Fruit fly (Drosophila melanogaster) whole organism, embryonic: ENCODE results near the gene CG13096.

Source experiments
- Ada2b ChIP-seq: fragments of 200-800 bp; sonication (Bioruptor generic); IDR thresholded peaks from 2 replicates; pipeline ENCODE4 v1.3.6; 2022; ENCODE audit warnings: missing biosample characterization, missing genetic modification characterization
- B-H1 ChIP-seq: fragments of 200-800 bp; sonication (Bioruptor generic); IDR thresholded peaks from 3 replicates; pipeline ENCODE4 v1.3.6; 2022; ENCODE audit warnings: missing biosample characterization, missing genetic modification characterization
- Bgb ChIP-seq: fragments of 200-800 bp; sonication (Bioruptor generic); IDR thresholded peaks from 2 replicates; pipeline ENCODE4 v1.3.6; 2022; ENCODE audit warnings: missing biosample characterization, missing genetic modification characterization; ENCODE audit not compliant: partially characterized antibody
- CG10274 ChIP-seq: fragments of 200-800 bp; sonication (Bioruptor generic); optimal IDR thresholded peaks from 3 replicates; lab custom pipeline; 2017; ENCODE audit warnings: missing biosample characterization, mild to moderate bottlenecking, missing genetic modification characterization
- CG10431 ChIP-seq: fragments of 200-800 bp; sonication (Bioruptor generic); optimal IDR thresholded peaks from 3 replicates; lab custom pipeline; 2018; ENCODE audit warnings: missing biosample characterization, mild to moderate bottlenecking, missing genetic modification characterization
- CG10462 ChIP-seq: fragments of 200-800 bp; sonication (Bioruptor generic); optimal IDR thresholded peaks from 2 replicates; lab custom pipeline; 2016; ENCODE audit warnings: missing biosample characterization, missing genetic modification characterization
- CG10565 ChIP-seq: fragments of 200-800 bp; sonication (Bioruptor generic); optimal IDR thresholded peaks from 3 replicates; lab custom pipeline; 2016; ENCODE audit warnings: missing biosample characterization, mild to moderate bottlenecking, missing genetic modification characterization
- CG11696 ChIP-seq: fragments of 200-800 bp; sonication (Bioruptor generic); IDR thresholded peaks from 2 replicates; pipeline ENCODE4 v1.3.6; 2022; ENCODE audit warnings: missing biosample characterization, missing genetic modification characterization
- CG12104 ChIP-seq: fragments of 200-800 bp; sonication (Bioruptor generic); optimal IDR thresholded peaks from 3 replicates; lab custom pipeline; 2016; ENCODE audit warnings: missing biosample characterization, missing genetic modification characterization
- CG12236 ChIP-seq: fragments of 200-800 bp; sonication (Bioruptor generic); optimal IDR thresholded peaks from 2 replicates; lab custom pipeline; 2016; ENCODE audit warnings: missing biosample characterization, missing genetic modification characterization
- CG1233 ChIP-seq: fragments of 200-800 bp; sonication (Bioruptor generic); optimal IDR thresholded peaks from 4 replicates; lab custom pipeline; 2018; ENCODE audit warnings: missing biosample characterization, mild to moderate bottlenecking, missing genetic modification characterization
- CG14667 ChIP-seq: fragments of 200-800 bp; sonication (Bioruptor generic); IDR thresholded peaks from 2 replicates; pipeline ENCODE4 v1.3.6; 2022; ENCODE audit warnings: missing biosample characterization, missing genetic modification characterization
- CG14860 ChIP-seq: fragments of 200-800 bp; sonication (Bioruptor generic); IDR thresholded peaks from 3 replicates; pipeline ENCODE4 v1.3.6; 2022; ENCODE audit warnings: missing biosample characterization, missing genetic modification characterization; ENCODE audit not compliant: partially characterized antibody
- CG15269 ChIP-seq: fragments of 200-800 bp; sonication (Bioruptor generic); optimal IDR thresholded peaks from 2 replicates; lab custom pipeline; 2018; ENCODE audit warnings: missing biosample characterization, mild to moderate bottlenecking, missing genetic modification characterization, moderate library complexity
- CG2202 ChIP-seq: fragments of 200-800 bp; sonication (Bioruptor generic); optimal IDR thresholded peaks from 2 replicates; lab custom pipeline; 2018; ENCODE audit warnings: missing biosample characterization, mild to moderate bottlenecking, missing genetic modification characterization
- CG43689 ChIP-seq: fragments of 200-800 bp; sonication (Bioruptor generic); IDR thresholded peaks from 2 replicates; pipeline ENCODE4 v1.3.6; 2022; ENCODE audit warnings: missing biosample characterization, missing genetic modification characterization
- CG6854 ChIP-seq: fragments of 200-800 bp; sonication (Bioruptor generic); optimal IDR thresholded peaks from 3 replicates; lab custom pipeline; 2017; ENCODE audit warnings: missing biosample characterization, mild to moderate bottlenecking, missing genetic modification characterization
- CG7357 ChIP-seq: fragments of 200-800 bp; sonication (Bioruptor generic); IDR thresholded peaks from 3 replicates; pipeline ENCODE4 v1.3.6; 2022; ENCODE audit warnings: missing biosample characterization, missing genetic modification characterization
- CG7987 ChIP-seq: fragments of 200-800 bp; sonication (Bioruptor generic); optimal IDR thresholded peaks from 2 replicates; lab custom pipeline; 2018; ENCODE audit warnings: missing biosample characterization, mild to moderate bottlenecking, missing genetic modification characterization, moderate library complexity
- CG9609 ChIP-seq: fragments of 200-800 bp; sonication (Bioruptor generic); optimal IDR thresholded peaks from 3 replicates; lab custom pipeline; 2016; ENCODE audit warnings: missing biosample characterization, missing genetic modification characterization
- CTCF ChIP-seq: fragments of 200-800 bp; sonication (Bioruptor generic); optimal IDR thresholded peaks from 2 replicates; lab custom pipeline; 2017; ENCODE audit warnings: missing biosample characterization, mild to moderate bottlenecking, missing genetic modification characterization, moderate library complexity
- Dbx ChIP-seq: fragments of 200-800 bp; sonication (Bioruptor generic); IDR thresholded peaks from 3 replicates; pipeline ENCODE4 v1.3.6; 2022; ENCODE audit warnings: missing biosample characterization, missing genetic modification characterization
- Dref ChIP-seq: fragments of 200-800 bp; sonication (Bioruptor generic); IDR thresholded peaks from 2 replicates; pipeline ENCODE4 v1.3.6; 2022; ENCODE audit warnings: missing biosample characterization, missing genetic modification characterization
- Drgx ChIP-seq: fragments of 200-800 bp; sonication (Bioruptor generic); IDR thresholded peaks from 2 replicates; pipeline ENCODE4 v1.3.6; 2022; ENCODE audit warnings: missing biosample characterization, missing genetic modification characterization
- Fer1 ChIP-seq: fragments of 200-800 bp; sonication (Bioruptor generic); optimal IDR thresholded peaks from 2 replicates; lab custom pipeline; 2017; ENCODE audit warnings: missing biosample characterization, mild to moderate bottlenecking, missing genetic modification characterization
- Fer2 ChIP-seq: fragments of 200-800 bp; sonication (Bioruptor generic); optimal IDR thresholded peaks from 2 replicates; lab custom pipeline; 2018; ENCODE audit warnings: missing biosample characterization, mild to moderate bottlenecking, missing genetic modification characterization, moderate library complexity
- Gsc ChIP-seq: fragments of 200-800 bp; sonication (Bioruptor generic); IDR thresholded peaks from 2 replicates; pipeline ENCODE4 v1.3.6; 2022; ENCODE audit warnings: missing biosample characterization, missing genetic modification characterization
- HLH3B ChIP-seq: fragments of 200-800 bp; sonication (Bioruptor generic); IDR thresholded peaks from 2 replicates; pipeline ENCODE4 v1.3.6; 2022; ENCODE audit warnings: missing biosample characterization, missing genetic modification characterization
- Max ChIP-seq: fragments of 200-800 bp; sonication (Bioruptor generic); optimal IDR thresholded peaks from 2 replicates; lab custom pipeline; 2016; ENCODE audit warnings: missing biosample characterization, mild to moderate bottlenecking, missing genetic modification characterization
- NC2α ChIP-seq: fragments of 200-800 bp; sonication (Bioruptor generic); optimal IDR thresholded peaks from 2 replicates; lab custom pipeline; 2016; ENCODE audit warnings: missing biosample characterization, missing genetic modification characterization
- Neu2 ChIP-seq: fragments of 200-800 bp; sonication (Bioruptor generic); optimal IDR thresholded peaks from 3 replicates; lab custom pipeline; 2016; ENCODE audit warnings: missing biosample characterization, missing genetic modification characterization, borderline replicate concordance
- Nf-YA ChIP-seq: fragments of 200-800 bp; sonication (Bioruptor generic); IDR thresholded peaks from 2 replicates; pipeline ENCODE4 v1.3.6; 2022; ENCODE audit warnings: missing biosample characterization, missing genetic modification characterization
- Oli ChIP-seq: fragments of 200-800 bp; sonication (Bioruptor generic); optimal IDR thresholded peaks from 2 replicates; lab custom pipeline; 2018; ENCODE audit warnings: missing biosample characterization, mild to moderate bottlenecking, missing genetic modification characterization, moderate library complexity
- Scr ChIP-seq: fragments of 200-800 bp; sonication (Bioruptor generic); IDR thresholded peaks from 2 replicates; pipeline ENCODE4 v1.3.6; 2022; ENCODE audit warnings: missing biosample characterization, missing genetic modification characterization; ENCODE audit not compliant: partially characterized antibody
- Tbp ChIP-seq: fragments of >200 bp; optimal IDR thresholded peaks from 2 replicates; lab custom pipeline; 2018; ENCODE audit warnings: missing biosample characterization, missing genetic modification characterization
- Vsx1 ChIP-seq: fragments of 200-800 bp; sonication (Bioruptor generic); optimal IDR thresholded peaks from 2 replicates; lab custom pipeline; 2017; ENCODE audit warnings: missing biosample characterization, mild to moderate bottlenecking, missing genetic modification characterization, missing genetic modification reagents
- YL-1 ChIP-seq: fragments of 200-800 bp; sonication (Bioruptor generic); optimal IDR thresholded peaks from 3 replicates; lab custom pipeline; 2017; ENCODE audit warnings: missing biosample characterization, mild to moderate bottlenecking, missing genetic modification characterization
- al ChIP-seq: fragments of 200-800 bp; sonication (Bioruptor generic); IDR thresholded peaks from 2 replicates; pipeline ENCODE4 v1.3.6; 2022; ENCODE audit warnings: missing biosample characterization, missing genetic modification characterization
- ase ChIP-seq: fragments of 200-800 bp; sonication (Bioruptor generic); IDR thresholded peaks from 3 replicates; pipeline ENCODE4 v1.3.6; 2022; ENCODE audit warnings: missing biosample characterization, missing genetic modification characterization
- ash1 ChIP-seq: fragments of 200-800 bp; sonication (Bioruptor generic); optimal IDR thresholded peaks from 2 replicates; lab custom pipeline; 2018; ENCODE audit warnings: missing biosample characterization, mild to moderate bottlenecking, missing genetic modification characterization
- bigmax ChIP-seq: fragments of 200-800 bp; sonication (Bioruptor generic); optimal IDR thresholded peaks from 2 replicates; lab custom pipeline; 2018; ENCODE audit warnings: missing biosample characterization, mild to moderate bottlenecking, missing genetic modification characterization
- crc ChIP-seq: fragments of 200-800 bp; sonication (Bioruptor generic); optimal IDR thresholded peaks from 2 replicates; lab custom pipeline; 2016; ENCODE audit warnings: missing biosample characterization, missing genetic modification characterization
- danr ChIP-seq: fragments of 200-800 bp; sonication (Bioruptor generic); IDR thresholded peaks from 2 replicates; pipeline ENCODE4 v1.3.6; 2022; ENCODE audit warnings: missing biosample characterization, missing genetic modification characterization
- dysf ChIP-seq: fragments of 200-800 bp; sonication (Bioruptor generic); IDR thresholded peaks from 3 replicates; pipeline ENCODE4 v1.3.6; 2022; ENCODE audit warnings: missing biosample characterization, missing genetic modification characterization
- nau ChIP-seq: fragments of 200-800 bp; sonication (Bioruptor generic); optimal IDR thresholded peaks from 3 replicates; lab custom pipeline; 2017; ENCODE audit warnings: missing biosample characterization, mild to moderate bottlenecking, missing genetic modification characterization, missing genetic modification reagents
- pnt ChIP-seq: fragments of 200-800 bp; sonication (Bioruptor generic); optimal IDR thresholded peaks from 3 replicates; lab custom pipeline; 2016; ENCODE audit warnings: missing biosample characterization, missing genetic modification characterization
- rib ChIP-seq: fragments of 200-800 bp; sonication (Bioruptor generic); IDR thresholded peaks from 2 replicates; pipeline ENCODE4 v1.3.6; 2022; ENCODE audit warnings: missing biosample characterization, missing genetic modification characterization
- schlank ChIP-seq: fragments of 200-800 bp; sonication (Bioruptor generic); optimal IDR thresholded peaks from 2 replicates; lab custom pipeline; 2018; ENCODE audit warnings: missing biosample characterization, mild to moderate bottlenecking, missing genetic modification characterization
- ssp ChIP-seq: fragments of 200-800 bp; sonication (Bioruptor generic); IDR thresholded peaks from 2 replicates; pipeline ENCODE4 v1.3.6; 2022; ENCODE audit warnings: missing biosample characterization, missing genetic modification characterization
- vfl ChIP-seq: fragments of 200-800 bp; sonication (Bioruptor generic); optimal IDR thresholded peaks from 2 replicates; lab custom pipeline; 2016; ENCODE audit warnings: missing biosample characterization, missing genetic modification characterization
- wor ChIP-seq: fragments of 200-800 bp; sonication (Bioruptor generic); IDR thresholded peaks from 2 replicates; pipeline ENCODE4 v1.3.6; 2022; ENCODE audit warnings: missing biosample characterization, missing genetic modification characterization
- zen ChIP-seq: fragments of 200-800 bp; sonication (Bioruptor generic); optimal IDR thresholded peaks from 3 replicates; lab custom pipeline; 2018; ENCODE audit warnings: missing biosample characterization, mild to moderate bottlenecking, missing genetic modification characterization, moderate library complexity
- zf30C ChIP-seq: fragments of 200-800 bp; sonication (Bioruptor generic); optimal IDR thresholded peaks from 3 replicates; lab custom pipeline; 2018; ENCODE audit warnings: missing biosample characterization, mild to moderate bottlenecking, missing genetic modification characterization

Gene CG13096

DNA sequence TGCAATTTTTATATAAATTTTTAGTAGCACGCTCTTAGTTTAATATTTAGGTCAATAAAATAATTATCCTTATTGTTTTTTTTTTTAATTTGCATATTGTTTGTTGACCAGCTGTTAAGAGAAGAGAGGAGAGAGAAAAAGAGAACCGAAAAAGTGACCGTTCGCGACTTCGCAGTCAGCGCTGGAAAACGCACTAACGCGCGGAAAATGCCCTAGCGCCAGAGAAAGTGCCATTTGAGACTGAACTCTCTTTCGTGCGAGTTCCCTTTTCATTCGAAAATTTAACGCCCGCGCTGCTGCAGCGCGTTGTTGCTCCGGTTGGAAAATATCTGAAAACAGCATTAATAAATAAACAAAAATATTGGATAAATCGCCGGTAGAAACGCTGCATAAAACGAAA, 31.4 kb upstream of the CG13096 start (continued):
- TF ChIP-seq nau (GFP tag; lab: Kevin White, UChicago) (no peak), HLH3B (no peak), CG14667 (GFP tag; lab: Robert Waterston, UW) (no peak), bigmax (GFP tag; lab: Kevin White, UChicago) (no peak), CG10462 (GFP tag; lab: Kevin White, UChicago) (no peak), Oli (tag; lab: Kevin White, UChicago) (no peak), CG6854 (GFP tag; lab: Kevin White, UChicago) (no peak), CG7987 (GFP tag; lab: Kevin White, UChicago) (no peak), CG7357 (no peak), al (GFP tag; lab: Robert Waterston, UW) (no peak), Neu2 (GFP tag; lab: Kevin White, UChicago) (no peak), Gsc (no peak), Fer1 (peak; percentile 14), zf30C (GFP tag; lab: Kevin White, UChicago) (peak; percentile 6), ash1 (GFP tag; lab: Kevin White, UChicago) (no peak), Dbx (GFP tag; lab: Robert Waterston, UW) (no peak), dysf (no peak), Max (GFP tag; lab: Kevin White, UChicago) (no peak), Vsx1 (no peak), CG10274 (GFP tag; lab: Kevin White, UChicago) (no peak), schlank (tag; lab: Kevin White, UChicago) (no peak), NC2α (no peak), YL-1 (GFP tag; lab: Kevin White, UChicago) (no peak), ase (GFP tag; lab: Robert Waterston, UW) (no peak), CG14860 (no peak), CG2202 (tag; lab: Kevin White, UChicago) (peak; percentile 14), Drgx (GFP tag; lab: Robert Waterston, UW) (no peak), vfl (GFP tag; lab: Kevin White, UChicago) (no peak), CG1233 (no peak), CG12104 (GFP tag; lab: Kevin White, UChicago) (no peak), Scr (GFP tag; lab: Robert Waterston, UW) (peak; percentile 29; the same call in 1 of the 2 replicates), Nf-YA (no peak), crc (no peak), Bgb (GFP tag; lab: Robert Waterston, UW) (peak; percentile 37; the same call in 1 of the 2 replicates), CG43689 (GFP tag; lab: Robert Waterston, UW) (no peak), zen (tag; lab: Kevin White, UChicago) (no peak), CG10431 (GFP tag; lab: Kevin White, UChicago) (peak; percentile 59), CG10565 (GFP tag; lab: Kevin White, UChicago) (no peak), CTCF (GFP tag; lab: Kevin White, UChicago) (no peak), B-H1 (no peak; the same call in 2 of the 3 replicates), CG9609 (no peak), rib (peak; percentile 12; the same call in 1 of the 2 replicates), CG11696 (GFP tag; lab: Robert Waterston, UW) (no peak), Fer2 (tag; lab: Kevin White, UChicago) (no peak), CG12236 (GFP tag; lab: Kevin White, UChicago) (no peak), danr (GFP tag; lab: Robert Waterston, UW) (no peak), Tbp (GFP tag; lab: Kevin White, UChicago) (no peak), Dref (GFP tag; lab: Robert Waterston, UW) (no peak), ssp (GFP tag; lab: Robert Waterston, UW) (no peak), Ada2b (GFP tag; lab: Robert Waterston, UW) (no peak), pnt (GFP tag; lab: Kevin White, UChicago) (no peak), CG15269 (tag; lab: Kevin White, UChicago) (no peak), wor (GFP tag; lab: Robert Waterston, UW) (no peak)
